Worm (Caenorhabditis elegans): Measurements from ENCODE around the gene ace-4.

Gene ace-4

DNA sequence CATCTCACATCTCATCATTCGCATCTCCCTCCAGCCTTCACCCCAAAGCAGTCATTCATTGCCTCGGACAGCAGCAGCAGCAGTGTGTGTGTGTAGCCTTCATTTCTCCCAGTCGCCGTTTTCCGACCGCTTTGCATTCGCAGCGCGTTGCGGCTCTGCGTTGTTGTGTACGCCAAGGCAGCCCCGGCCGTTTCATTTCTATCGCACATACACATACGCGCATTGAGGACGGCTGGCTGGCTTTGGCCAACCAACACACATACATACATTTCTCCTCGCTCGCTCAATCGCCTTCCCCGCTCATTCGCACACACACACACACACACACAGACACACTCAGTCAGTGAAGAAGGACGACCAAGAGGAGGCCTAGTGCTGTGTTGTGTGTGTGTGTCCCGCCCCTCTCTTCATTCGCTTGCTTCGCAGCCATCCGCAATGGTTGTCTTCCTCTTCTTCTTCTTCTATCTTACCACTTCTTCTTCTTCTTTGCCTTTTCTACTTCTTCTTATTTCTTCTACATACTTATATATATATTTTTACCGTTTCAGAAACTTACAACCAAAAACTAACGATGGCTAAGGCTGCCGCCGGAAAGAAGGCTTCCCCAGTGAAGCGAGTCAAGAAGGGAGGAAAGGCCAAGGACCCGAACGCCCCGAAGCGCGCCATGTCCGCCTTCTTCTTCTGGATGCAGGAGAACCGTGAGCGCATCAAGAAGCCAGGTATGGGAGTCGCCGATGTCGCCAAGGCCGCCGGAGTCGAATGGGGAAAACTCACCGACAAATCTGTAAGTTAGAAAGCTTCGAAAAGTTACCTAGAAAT lies 52.5 kb downstream of the ace-4 start, which contains the start of gene hmg-1.1 (continued):
- TF ChIP-seq jun-1 (tag; optimal IDR thresholded peaks at IDR 0.05), result peak; percentile 65
- TF ChIP-seq hlh-4 (tag; optimal IDR thresholded peaks at IDR 0.05), result no peak
- TF ChIP-seq elt-3 (tag; optimal IDR thresholded peaks at IDR 0.05), result peak in 1 of 6 experiments; percentile 26
- TF ChIP-seq rnt-1 (tag; optimal IDR thresholded peaks at IDR 0.05), result peak; percentile 54

DNA sequence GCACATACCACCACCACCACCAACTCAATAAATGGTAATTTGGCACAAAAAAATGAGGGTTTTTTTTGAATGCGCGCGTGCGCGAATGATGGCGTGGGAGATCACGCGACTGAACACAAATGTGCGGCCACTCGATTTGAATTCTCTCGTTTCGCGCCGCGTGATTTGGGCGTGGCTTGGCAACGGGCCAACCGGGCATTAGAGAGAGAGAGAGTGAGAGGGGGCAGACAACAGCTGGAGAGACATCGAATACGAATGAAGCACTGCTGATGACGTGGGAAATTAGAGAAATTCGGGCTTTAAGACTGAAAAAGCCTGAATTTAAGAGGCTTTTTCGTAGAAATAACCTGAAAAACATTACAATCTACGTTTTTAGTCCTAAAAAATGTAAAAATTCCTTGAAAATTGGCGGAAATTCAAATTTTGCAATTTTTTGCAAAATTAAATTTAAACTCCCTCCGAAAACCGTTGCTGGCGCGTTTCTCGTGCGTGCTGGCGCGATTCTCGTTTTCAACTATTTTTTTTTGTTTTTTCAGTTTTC lies 53.6 kb downstream of the ace-4 start:
- TF ChIP-seq nhr-90 (tag; optimal IDR thresholded peaks at IDR 0.05; ENCODE audit: poor library complexity) (peak; percentile 95), skn-1 (tag; optimal IDR thresholded peaks at IDR 0.05) (peak; percentile 29), nhr-237 (tag; optimal IDR thresholded peaks at IDR 0.05) (peak; percentile 50), egl-13 (tag; optimal IDR thresholded peaks at IDR 0.05) (peak; percentile 93), fkh-8 (tag; optimal IDR thresholded peaks at IDR 0.05) (peak; percentile 96), alr-1 (tag; optimal IDR thresholded peaks at IDR 0.05; ENCODE audit: borderline replicate concordance) (no peak), nhr-77 (tag; optimal IDR thresholded peaks at IDR 0.05) (peak; percentile 88), ets-5 (GFP tag; IDR thresholded peaks at IDR 0.05) (no peak), ceh-82 (tag; optimal IDR thresholded peaks at IDR 0.05) (peak; percentile 76 to 85 (median 81)), ceh-63 (GFP tag; optimal IDR thresholded peaks at IDR 0.05) (no peak), nhr-76 (tag; optimal IDR thresholded peaks at IDR 0.05) (no peak), pax-3 (tag; optimal IDR thresholded peaks at IDR 0.05) (peak; percentile 92), ceh-8 (GFP tag; optimal IDR thresholded peaks at IDR 0.05) (peak; percentile 25), mep-1 (tag; optimal IDR thresholded peaks at IDR 0.05) (peak; percentile 76), grh-1 (GFP tag; IDR thresholded peaks at IDR 0.05) (peak; percentile 71), nhr-84 (tag; optimal IDR thresholded peaks at IDR 0.05) (no peak), zip-4 (GFP tag; optimal IDR thresholded peaks at IDR 0.05) (peak; percentile 82), lin-13 (GFP tag; optimal IDR thresholded peaks at IDR 0.05) (peak; percentile 37), blmp-1 (tag; optimal IDR thresholded peaks at IDR 0.05) (peak; percentile 85), nhr-71 (tag; optimal IDR thresholded peaks at IDR 0.05) (peak; percentile 98), Y116A8C.19 (tag; optimal IDR thresholded peaks at IDR 0.05; ENCODE audit: borderline replicate concordance) (no peak), mef-2 (tag; optimal IDR thresholded peaks at IDR 0.05) (no peak), unc-30 (tag; optimal IDR thresholded peaks at IDR 0.05) (no peak), hlh-4 (tag; optimal IDR thresholded peaks at IDR 0.05) (no peak), hlh-17 (GFP tag; optimal IDR thresholded peaks at IDR 0.05; ENCODE audit: borderline replicate concordance) (no peak), efl-1 (optimal IDR thresholded peaks at IDR 0.05) (peak; percentile 97), efl-1 (GFP tag; optimal IDR thresholded peaks at IDR 0.05 in 1 of 2) (peak; percentile 95 to 100), xbp-1 (tag; optimal IDR thresholded peaks at IDR 0.05) (peak; percentile 90), tbx-2 (tag; optimal IDR thresholded peaks at IDR 0.05) (peak; percentile 94), ceh-88 (GFP tag; IDR thresholded peaks at IDR 0.05) (peak; percentile 86), snpc-4 (tag; optimal IDR thresholded peaks at IDR 0.05) (peak; percentile 52), rnt-1 (tag; optimal IDR thresholded peaks at IDR 0.05) (peak; percentile 92), dsc-1 (tag; optimal IDR thresholded peaks at IDR 0.05) (peak; percentile 97), unc-62 (GFP tag; optimal IDR thresholded peaks at IDR 0.05) (no peak), nhr-11 (tag; optimal IDR thresholded peaks at IDR 0.05) (peak; percentile 15), ztf-4 (tag; optimal IDR thresholded peaks at IDR 0.05) (peak; percentile 87), sptf-1 (tag; optimal IDR thresholded peaks at IDR 0.05) (no peak), nhr-28 (tag; optimal IDR thresholded peaks at IDR 0.05) (no peak), nhr-85 (tag) (peak; percentile 98), fkh-4 (tag; optimal IDR thresholded peaks at IDR 0.05; ENCODE audit: borderline replicate concordance) (peak; percentile 36), sox-4 (tag; optimal IDR thresholded peaks at IDR 0.05) (peak; percentile 86), C16A3.4 (tag; optimal IDR thresholded peaks at IDR 0.05) (peak; percentile 74), irx-1 (tag; optimal IDR thresholded peaks at IDR 0.05) (peak; percentile 92), lir-3 (tag; optimal IDR thresholded peaks at IDR 0.05; ENCODE audit: poor library complexity) (no peak), efl-3 (GFP tag; optimal IDR thresholded peaks at IDR 0.05) (peak; percentile 60), nhr-19 (GFP tag; conservative IDR thresholded peaks at IDR 0.05) (peak; percentile 88), pqm-1 (tag; optimal IDR thresholded peaks at IDR 0.05) (no peak)

Measured in whole organism, L1 larva.